Worm (Caenorhabditis elegans): Measurements from ENCODE around the gene ZC239.16.

- no peak for TF ChIP-seq fos-1 (tag; optimal IDR thresholded peaks at IDR 0.05)
- TF ChIP-seq skn-1 (tag; optimal IDR thresholded peaks at IDR 0.05): no peak
These were observed 15.1 kb upstream of the ZC239.16 start, which contains the start of gene C17F4.3 for ce11 chrII:3240207-3240606.

Measured in whole organism, L3 larva.